Fruit fly (Drosophila melanogaster): ENCODE data around the gene PolZ2.

The PolZ2 gene

DNA sequence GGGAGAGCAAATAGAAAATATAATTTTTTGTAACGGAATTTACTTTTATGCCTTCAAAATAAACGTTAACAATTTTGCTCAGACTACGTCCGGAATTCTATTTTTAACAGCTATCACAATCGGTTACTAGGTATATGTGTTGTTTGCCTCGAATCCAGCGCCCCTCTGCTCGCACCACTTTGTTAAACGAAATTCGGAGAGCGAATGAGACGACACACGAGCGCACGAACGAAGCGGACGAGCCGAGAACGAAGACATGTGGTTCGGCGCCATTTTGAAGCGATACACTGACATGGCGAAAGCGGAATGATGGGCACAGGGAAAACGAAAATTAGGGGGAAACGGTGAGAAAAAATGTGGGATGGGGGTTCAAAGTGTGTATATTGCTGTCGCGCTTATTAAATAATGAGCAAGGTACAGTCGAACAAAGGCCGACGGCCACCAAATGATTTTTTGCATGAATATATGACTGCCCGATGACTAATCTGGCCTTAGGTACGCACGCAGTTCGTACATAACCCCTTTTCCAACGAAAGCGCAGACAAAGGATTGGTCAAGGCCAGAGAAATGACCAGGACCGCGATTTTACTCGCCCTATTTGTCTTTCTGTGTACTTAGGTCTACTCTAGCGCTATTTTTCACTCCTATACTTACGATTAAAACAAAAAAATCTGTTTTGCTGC, 11.8 kb downstream of the PolZ2 start:
- TF ChIP-seq TFAM (GFP tag; optimal IDR thresholded peaks at IDR 0.05) (no peak), CG17912 (GFP tag; optimal IDR thresholded peaks at IDR 0.05) (peak; percentile 85), dm (GFP tag; optimal IDR thresholded peaks at IDR 0.05) (peak; percentile 95), chn (GFP tag; optimal IDR thresholded peaks at IDR 0.05) (no peak), sima (GFP tag; optimal IDR thresholded peaks at IDR 0.05) (no peak), her (GFP tag; optimal IDR thresholded peaks at IDR 0.05) (no peak), usp (GFP tag; optimal IDR thresholded peaks at IDR 0.05) (no peak), CG17829 (tag; optimal IDR thresholded peaks at IDR 0.05) (peak; percentile 63), Mad (GFP tag; optimal IDR thresholded peaks at IDR 0.05) (no peak), lbe (GFP tag; optimal IDR thresholded peaks at IDR 0.05) (peak; percentile 64), Hr51 (GFP tag; optimal IDR thresholded peaks at IDR 0.05) (no peak), CG1529 (GFP tag; optimal IDR thresholded peaks at IDR 0.05) (no peak), C15 (GFP tag; IDR thresholded peaks at IDR 0.05) (no peak), CG2678 (tag; optimal IDR thresholded peaks at IDR 0.05) (peak; percentile 30), sna (GFP tag; IDR thresholded peaks at IDR 0.05; ENCODE audit: partially characterized antibody) (no peak), Drgx (GFP tag; IDR thresholded peaks at IDR 0.05) (no peak), CG3163 (GFP tag; optimal IDR thresholded peaks at IDR 0.05) (no peak), CG7839 (tag; optimal IDR thresholded peaks at IDR 0.05) (no peak), CG1024 (GFP tag; IDR thresholded peaks at IDR 0.05) (no peak), HHEX (GFP tag; optimal IDR thresholded peaks at IDR 0.05) (no peak), CG33557 (GFP tag; optimal IDR thresholded peaks at IDR 0.05) (peak; percentile 18), CG15514 (GFP tag; optimal IDR thresholded peaks at IDR 0.05) (peak; percentile 39), CG9215 (GFP tag; IDR thresholded peaks at IDR 0.05) (no peak), PHDP (tag; optimal IDR thresholded peaks at IDR 0.05) (peak; percentile 13), MTF-1 (GFP tag; optimal IDR thresholded peaks at IDR 0.05; ENCODE audit: borderline replicate concordance) (peak; percentile 21), Doc2 (GFP tag; IDR thresholded peaks at IDR 0.05) (no peak), CG10959 (GFP tag; IDR thresholded peaks at IDR 0.05) (no peak), ftz-f1 (GFP tag; optimal IDR thresholded peaks at IDR 0.05) (peak; percentile 78), Xbp1 (GFP tag; optimal IDR thresholded peaks at IDR 0.05) (peak; percentile 1), ci (GFP tag; IDR thresholded peaks at IDR 0.05) (no peak), CG43689 (GFP tag; IDR thresholded peaks at IDR 0.05) (no peak), luna (GFP tag; optimal IDR thresholded peaks at IDR 0.05) (peak; percentile 13), CG32532 (GFP tag; IDR thresholded peaks at IDR 0.05) (no peak), dmrt99B (tag; optimal IDR thresholded peaks at IDR 0.05) (no peak), aop (GFP tag; IDR thresholded peaks at IDR 0.05) (no peak), p53 (GFP tag; optimal IDR thresholded peaks at IDR 0.05) (no peak), org-1 (GFP tag; optimal IDR thresholded peaks at IDR 0.05) (no peak), phol (tag; optimal IDR thresholded peaks at IDR 0.05) (peak; percentile 99), CG9437 (GFP tag; optimal IDR thresholded peaks at IDR 0.05) (no peak), GATAe (GFP tag; conservative IDR thresholded peaks at IDR 0.05) (no peak), corto (GFP tag; optimal IDR thresholded peaks at IDR 0.05) (peak; percentile 55), maf-S (GFP tag; optimal IDR thresholded peaks at IDR 0.05) (no peak), CG6689 (GFP tag; IDR thresholded peaks at IDR 0.05) (no peak), CG10979 (tag; optimal IDR thresholded peaks at IDR 0.05) (no peak), CG10462 (GFP tag; optimal IDR thresholded peaks at IDR 0.05) (no peak), pros (GFP tag; optimal IDR thresholded peaks at IDR 0.05) (peak; percentile 87), Gug (GFP tag; IDR thresholded peaks at IDR 0.05) (no peak), lmd (GFP tag; IDR thresholded peaks at IDR 0.05) (no peak), sens (GFP tag) (peak; percentile 71), CG18619 (GFP tag; optimal IDR thresholded peaks at IDR 0.05) (no peak), fd96Cb (tag; optimal IDR thresholded peaks at IDR 0.05) (no peak)

All from whole organism, embryonic.